Fruit fly (Drosophila melanogaster) whole organism, wandering third instar larva: ENCODE data around the gene Ublcp1.

ENCODE experiments used
- CG32264 ChIP-seq: fragments of 200-800 bp; sonication (Bioruptor generic); optimal IDR thresholded peaks from 2 replicates; lab custom pipeline; 2016; ENCODE audit warnings: missing biosample characterization, missing genetic modification characterization
- CrebA ChIP-seq: fragments of 200-800 bp; sonication (Bioruptor generic); optimal IDR thresholded peaks from 2 replicates; lab custom pipeline; 2016; ENCODE audit warnings: missing biosample characterization, mild to moderate bottlenecking, missing genetic modification characterization, borderline replicate concordance
- Dfd ChIP-seq: fragments of >200 bp; optimal IDR thresholded peaks from 2 replicates; lab custom pipeline; 2017; ENCODE audit warnings: missing biosample characterization, missing genetic modification characterization
- HLH106 ChIP-seq: fragments of 200-800 bp; optimal IDR thresholded peaks from 3 replicates; lab custom pipeline; 2019; ENCODE audit warnings: missing biosample characterization, mild to moderate bottlenecking, missing genetic modification characterization, moderate library complexity
- Myc ChIP-seq: fragments of >200 bp; optimal IDR thresholded peaks from 2 replicates; lab custom pipeline; 2017
- ey ChIP-seq: fragments of 200-800 bp; sonication (Bioruptor generic); optimal IDR thresholded peaks from 2 replicates; lab custom pipeline; 2016; ENCODE audit warnings: missing biosample characterization, missing genetic modification characterization
- jim ChIP-seq: fragments of 175-275, 200-325 bp; sonication (Bioruptor generic); optimal IDR thresholded peaks from 2 replicates; lab custom pipeline; 2016; ENCODE audit warnings: missing biosample characterization, mild to moderate bottlenecking, missing genetic modification characterization
- lola ChIP-seq: fragments of >200 bp; optimal IDR thresholded peaks from 2 replicates; lab custom pipeline; 2017; ENCODE audit warnings: missing biosample characterization, missing genetic modification characterization
- pan ChIP-seq: fragments of >200 bp; optimal IDR thresholded peaks from 2 replicates; lab custom pipeline; 2017
- psq ChIP-seq: fragments of 200-800 bp; sonication (Bioruptor generic); optimal IDR thresholded peaks from 3 replicates; lab custom pipeline; 2017; ENCODE audit warnings: missing biosample characterization, mild to moderate bottlenecking, missing genetic modification characterization, moderate library complexity
- sage ChIP-seq: fragments of 200-800 bp; sonication (Bioruptor generic); optimal IDR thresholded peaks from 2 replicates; lab custom pipeline; 2016; ENCODE audit warnings: missing biosample characterization, mild to moderate bottlenecking, missing genetic modification characterization
- sv ChIP-seq: fragments of 200-800 bp; sonication (Bioruptor generic); optimal IDR thresholded peaks from 3 replicates; lab custom pipeline; 2016; ENCODE audit warnings: missing biosample characterization, missing genetic modification characterization
- tai ChIP-seq: sonication (Bioruptor generic); optimal IDR thresholded peaks from 2 replicates; lab custom pipeline; 2016; ENCODE audit warnings: missing biosample characterization, missing genetic modification characterization

Gene Ublcp1

dm6 chr3R:23110724-23111123 lies 49.4 kb downstream of the Ublcp1 start:
- no peak for TF ChIP-seq ey (GFP tag; lab: Kevin White, UChicago)
- no peak for TF ChIP-seq psq (GFP tag; lab: Kevin White, UChicago)
- no peak for TF ChIP-seq HLH106 (tag; lab: Kevin White, UChicago)
- no peak for TF ChIP-seq Myc (lab: Kevin White, UChicago)
- TF ChIP-seq tai, result no peak
- no peak for TF ChIP-seq pan (lab: Kevin White, UChicago)
- TF ChIP-seq lola (GFP tag; lab: Kevin White, UChicago), result no peak
- TF ChIP-seq Dfd (GFP tag; lab: Kevin White, UChicago), result no peak
- TF ChIP-seq CrebA, result no peak
- TF ChIP-seq sv, result no peak
- TF ChIP-seq CG32264 (GFP tag; lab: Kevin White, UChicago), result no peak
- TF ChIP-seq sage (GFP tag; lab: Kevin White, UChicago), result no peak
- TF ChIP-seq jim, result no peak
